Worm (Caenorhabditis elegans): Measurements from ENCODE around the gene K08F8.7.

- TF ChIP-seq rbr-2 (tag; optimal IDR thresholded peaks at IDR 0.05) (no peak), dpl-1 (GFP tag; optimal IDR thresholded peaks at IDR 0.05) (no peak), nhr-237 (tag; optimal IDR thresholded peaks at IDR 0.05) (no peak), D1046.2 (GFP tag; IDR thresholded peaks at IDR 0.05) (no peak), nhr-77 (tag; optimal IDR thresholded peaks at IDR 0.05) (no peak), nhr-76 (tag; optimal IDR thresholded peaks at IDR 0.05) (no peak), lim-7 (GFP tag; IDR thresholded peaks at IDR 0.05) (no peak), daf-8 (GFP tag; IDR thresholded peaks at IDR 0.05) (no peak), lin-39 (tag; optimal IDR thresholded peaks at IDR 0.05) (no peak), mdl-1 (tag; optimal IDR thresholded peaks at IDR 0.05) (no peak), dmd-6 (GFP tag; IDR thresholded peaks at IDR 0.05) (no peak), Y48G9A.11 (GFP tag; IDR thresholded peaks at IDR 0.05) (no peak)
These were observed 44.9 kb downstream of the K08F8.7 start, which contains the start of gene srg-15 for ce11 chrII:8710317-8710716.

All from whole organism, L4 larva.